Worm (Caenorhabditis elegans) whole organism, L4 larva: ENCODE measurements around the gene dars-2.

Experiments
- F26F4.8 ChIP-seq: fragments of 200-800 bp; sonication (Bioruptor generic); conservative IDR thresholded peaks from 2 replicates; pipeline ENCODE4 v1.3.6; 2022; ENCODE audit warnings: missing genetic modification characterization, missing compliant biosample characterization
- F37D6.2 ChIP-seq: sonication (generic microtip); optimal IDR thresholded peaks from 2 replicates; lab custom pipeline; 2016; ENCODE audit warnings: mild to moderate bottlenecking, missing genetic modification characterization, missing compliant biosample characterization
- F44E2.7 ChIP-seq: fragments of 200-800 bp; sonication (Bioruptor generic); IDR thresholded peaks from 2 replicates; pipeline ENCODE4 v2.1.2; 2022; ENCODE audit warnings: missing genetic modification characterization, missing compliant biosample characterization
- R02D3.7 ChIP-seq: fragments of 150-350 bp; sonication (generic microtip); optimal IDR thresholded peaks from 3 replicates; lab custom pipeline; 2014; ENCODE audit warnings: missing biosample characterization, missing genetic modification characterization
- T20F7.1 ChIP-seq: fragments of 200-800 bp; sonication (Bioruptor generic); optimal IDR thresholded peaks from 2 replicates; lab custom pipeline; 2018; ENCODE audit warnings: mild to moderate bottlenecking, missing genetic modification characterization, missing compliant biosample characterization
- ZK337.2 ChIP-seq: fragments of 200-800 bp; sonication (Bioruptor generic); IDR thresholded peaks from 2 replicates; pipeline ENCODE4 v1.3.6; 2022; ENCODE audit warnings: missing genetic modification reagents, missing genetic modification characterization, missing compliant biosample characterization
- aha-1 ChIP-seq: fragments of 150-350 bp; peaks from one replicate; lab custom pipeline; 2014; ENCODE audit warnings: missing biosample characterization, missing genetic modification characterization
- arid-1 ChIP-seq: fragments of 200-800 bp; sonication (Bioruptor generic); conservative IDR thresholded peaks from 2 replicates; pipeline ENCODE4 v1.3.6; 2022; ENCODE audit warnings: missing genetic modification reagents, missing genetic modification characterization, missing compliant biosample characterization
- attf-4 ChIP-seq: sonication (generic microtip); optimal IDR thresholded peaks from 3 replicates; lab custom pipeline; 2017; ENCODE audit warnings: missing biosample characterization, missing genetic modification characterization
- ceh-20 ChIP-seq: fragments of 200-800 bp; sonication (Bioruptor generic); IDR thresholded peaks from 2 replicates; pipeline ENCODE4 v1.3.6; 2022; ENCODE audit warnings: missing genetic modification reagents, missing genetic modification characterization, missing compliant biosample characterization
- ceh-28 ChIP-seq: fragments of 150-350 bp; optimal IDR thresholded peaks from 2 replicates; lab custom pipeline; 2014; ENCODE audit warnings: missing biosample characterization, missing genetic modification reagents, missing genetic modification characterization
- ceh-32 ChIP-seq: sonication (generic microtip); optimal IDR thresholded peaks from 2 replicates; lab custom pipeline; 2016; ENCODE audit warnings: mild to moderate bottlenecking, missing genetic modification characterization, missing compliant biosample characterization; ENCODE audit not compliant: poor library complexity
- ceh-62 ChIP-seq: sonication (generic microtip); optimal IDR thresholded peaks from 2 replicates; lab custom pipeline; 2017; ENCODE audit warnings: missing biosample characterization, missing genetic modification characterization
- ces-1 ChIP-seq: fragments of 150-350 bp; sonication (generic microtip); optimal IDR thresholded peaks from 4 replicates; lab custom pipeline; 2014; ENCODE audit warnings: missing biosample characterization, missing genetic modification reagents, missing genetic modification characterization
- ctbp-1 ChIP-seq: fragments of 200-800 bp; sonication (Bioruptor generic); IDR thresholded peaks from 2 replicates; pipeline ENCODE4 v1.3.6; 2022; ENCODE audit warnings: missing genetic modification reagents, missing genetic modification characterization, missing compliant biosample characterization
- daf-16 ChIP-seq, 3 experiments: sonication (generic microtip); optimal IDR thresholded peaks; 2 replicates each; lab custom pipeline; 2016 to 2017; ENCODE audit warnings: missing genetic modification characterization in 3 of 3, missing genetic modification reagents in 3 of 3, mild to moderate bottlenecking in 2 of 3, missing compliant biosample characterization in 2 of 3, missing biosample characterization in 1 of 3, moderate library complexity in 1 of 3
- dmd-6 ChIP-seq: fragments of 200-800 bp; sonication (Bioruptor generic); IDR thresholded peaks from 2 replicates; pipeline ENCODE4 v1.3.6; 2022; ENCODE audit warnings: missing genetic modification reagents, missing genetic modification characterization, missing compliant biosample characterization
- dmd-9 ChIP-seq: fragments of 200-800 bp; sonication (Bioruptor generic); IDR thresholded peaks from 2 replicates; pipeline ENCODE4 v1.3.6; 2022; ENCODE audit warnings: missing genetic modification reagents, missing genetic modification characterization, missing compliant biosample characterization
- fkh-10 ChIP-seq: fragments of 150-350 bp; optimal IDR thresholded peaks from 2 replicates; lab custom pipeline; 2014; ENCODE audit warnings: missing biosample characterization, missing genetic modification reagents, missing genetic modification characterization
- hif-1 ChIP-seq, 2 experiments: sonication (generic microtip); optimal IDR thresholded peaks; 2 replicates each; lab custom pipeline; 2016 to 2017; ENCODE audit warnings: missing compliant biosample characterization in 2 of 2, missing genetic modification characterization in 2 of 2, missing genetic modification reagents in 2 of 2, missing genotype in 2 of 2, mild to moderate bottlenecking in 1 of 2
- hlh-30 ChIP-seq: sonication (generic microtip); optimal IDR thresholded peaks from 2 replicates; lab custom pipeline; 2017; ENCODE audit warnings: antibody characterized with exemption, mild to moderate bottlenecking, missing genetic modification characterization, missing compliant biosample characterization; ENCODE audit not compliant: insufficient read depth
- lim-7 ChIP-seq: fragments of 200-800 bp; sonication (Bioruptor generic); IDR thresholded peaks from 2 replicates; pipeline ENCODE4 v1.3.6; 2022; ENCODE audit warnings: missing genetic modification characterization, missing compliant biosample characterization
- lin-15B ChIP-seq: fragments of 150-350 bp; sonication (generic microtip); optimal IDR thresholded peaks from 3 replicates; lab custom pipeline; 2014; ENCODE audit warnings: missing biosample characterization, missing genetic modification characterization
- lsy-2 ChIP-seq, 2 experiments: fragments of 150-350 bp in 1 of 2; sonication (generic microtip) in 1 of 2; optimal IDR thresholded peaks; 2 replicates each; lab custom pipeline; 2014 to 2017; ENCODE audit warnings: missing biosample characterization in 2 of 2, missing genetic modification characterization in 2 of 2
- mdl-1 ChIP-seq, 2 experiments: fragments of 150-350 bp in 1 of 2; sonication (generic microtip) in 1 of 2; optimal IDR thresholded peaks; 2 replicates each; lab custom pipeline; 2014 to 2017; ENCODE audit warnings: missing biosample characterization in 2 of 2, missing genetic modification characterization in 2 of 2
- mdt-29 ChIP-seq: fragments of 200-800 bp; sonication (Bioruptor generic); IDR thresholded peaks from 2 replicates; pipeline ENCODE4 v1.3.6; 2022; ENCODE audit warnings: missing genetic modification reagents, missing genetic modification characterization, missing compliant biosample characterization
- mep-1 ChIP-seq: fragments of 150-350 bp; sonication (generic microtip); optimal IDR thresholded peaks from 3 replicates; lab custom pipeline; 2014; ENCODE audit warnings: missing biosample characterization, missing genetic modification characterization
- mxl-3 ChIP-seq: fragments of 200-800 bp; sonication (Bioruptor generic); optimal IDR thresholded peaks from 2 replicates; lab custom pipeline; 2018; ENCODE audit warnings: mild to moderate bottlenecking, missing genetic modification characterization, missing compliant biosample characterization
- nhr-10 ChIP-seq: fragments of 150-350 bp; optimal IDR thresholded peaks from 2 replicates; lab custom pipeline; 2014; ENCODE audit warnings: missing biosample characterization, missing genetic modification characterization
- nhr-102 ChIP-seq: sonication (generic microtip); optimal IDR thresholded peaks from 2 replicates; lab custom pipeline; 2016; ENCODE audit warnings: mild to moderate bottlenecking, missing genetic modification characterization, moderate library complexity, missing compliant biosample characterization
- nhr-11 ChIP-seq: fragments of 150-350 bp; optimal IDR thresholded peaks from 2 replicates; lab custom pipeline; 2014; ENCODE audit warnings: missing biosample characterization, missing genetic modification characterization
- nhr-111 ChIP-seq: fragments of 200-800 bp; sonication (Bioruptor generic); optimal IDR thresholded peaks from 2 replicates; lab custom pipeline; 2018; ENCODE audit warnings: mild to moderate bottlenecking, missing genetic modification characterization, missing compliant biosample characterization
- nhr-237 ChIP-seq: sonication (generic microtip); optimal IDR thresholded peaks from 2 replicates; lab custom pipeline; 2017; ENCODE audit warnings: missing biosample characterization, missing genetic modification characterization
- nhr-25 ChIP-seq: sonication (generic microtip); optimal IDR thresholded peaks from 2 replicates; lab custom pipeline; 2017; ENCODE audit warnings: missing genetic modification characterization, mild to moderate bottlenecking, missing compliant biosample characterization, antibody characterized with exemption, moderate library complexity, borderline replicate concordance; ENCODE audit not compliant: insufficient read depth
- nhr-28 ChIP-seq: fragments of 150-350 bp; optimal IDR thresholded peaks from 2 replicates; lab custom pipeline; 2014; ENCODE audit warnings: missing biosample characterization, missing genetic modification characterization
- nhr-41 ChIP-seq: fragments of 200-800 bp; sonication (Bioruptor generic); IDR thresholded peaks from 2 replicates; pipeline ENCODE4 v1.3.6; 2022; ENCODE audit warnings: missing genetic modification reagents, missing genetic modification characterization, missing compliant biosample characterization
- nhr-42 ChIP-seq: fragments of 200-800 bp; sonication (Bioruptor generic); IDR thresholded peaks from 2 replicates; pipeline ENCODE4 v1.3.6; 2022; ENCODE audit warnings: missing genetic modification characterization, missing compliant biosample characterization
- nhr-6 ChIP-seq: fragments of 150-350 bp; optimal IDR thresholded peaks from 2 replicates; lab custom pipeline; 2014; ENCODE audit warnings: missing biosample characterization, missing genetic modification characterization
- nhr-77 ChIP-seq: fragments of 150-350 bp; optimal IDR thresholded peaks from 2 replicates; lab custom pipeline; 2014; ENCODE audit warnings: missing biosample characterization, missing genetic modification characterization
- pha-4 ChIP-seq, 2 experiments: fragments of 150-350 bp in 1 of 2; fragments of 200-800 bp in 1 of 2; sonication (Bioruptor generic) in 1 of 2; IDR thresholded peaks in 1 of 2; optimal IDR thresholded peaks in 1 of 2; 2 replicates each; pipeline versions ENCODE4 v1.3.6 to Lab custom; 2014 to 2022; ENCODE audit warnings: missing genetic modification characterization in 2 of 2, missing genetic modification reagents in 2 of 2, missing biosample characterization in 1 of 2, missing compliant biosample characterization in 1 of 2
- pqm-1 ChIP-seq: sonication (generic microtip); optimal IDR thresholded peaks from 2 replicates; lab custom pipeline; 2017; ENCODE audit warnings: missing biosample characterization, missing genetic modification characterization
- rbr-2 ChIP-seq: sonication (generic microtip); optimal IDR thresholded peaks from 2 replicates; lab custom pipeline; 2016; ENCODE audit warnings: missing genotype, missing genetic modification characterization, missing compliant biosample characterization
- set-16 ChIP-seq: fragments of 200-800 bp; sonication (Bioruptor generic); IDR thresholded peaks from 2 replicates; pipeline ENCODE4 v1.3.6; 2022; ENCODE audit warnings: missing genetic modification reagents, missing genetic modification characterization, missing compliant biosample characterization
- snpc-1.2 ChIP-seq: fragments of 200-800 bp; sonication (Bioruptor generic); IDR thresholded peaks from 2 replicates; pipeline ENCODE4 v1.3.6; 2022; ENCODE audit warnings: missing genetic modification reagents, missing genetic modification characterization, missing compliant biosample characterization
- spr-1 ChIP-seq: sonication (generic microtip); optimal IDR thresholded peaks from 2 replicates; lab custom pipeline; 2016; ENCODE audit warnings: mild to moderate bottlenecking, missing genetic modification characterization, missing compliant biosample characterization
- spr-3 ChIP-seq: fragments of 200-800 bp; sonication (Bioruptor generic); optimal IDR thresholded peaks from 2 replicates; lab custom pipeline; 2018; ENCODE audit warnings: mild to moderate bottlenecking, missing genetic modification characterization, missing compliant biosample characterization
- tra-1 ChIP-seq: fragments of 200-800 bp; sonication (Bioruptor generic); IDR thresholded peaks from 2 replicates; pipeline ENCODE4 v1.3.6; 2022; ENCODE audit warnings: missing genetic modification reagents, missing genetic modification characterization, missing compliant biosample characterization
- unc-130 ChIP-seq: sonication (generic microtip); optimal IDR thresholded peaks from 2 replicates; lab custom pipeline; 2016; ENCODE audit warnings: missing genetic modification reagents, missing genetic modification characterization, missing compliant biosample characterization
- unc-62 ChIP-seq, 3 experiments: fragments of 150-350 bp in 1 of 3; sonication (generic microtip); optimal IDR thresholded peaks in 2 of 3; peaks in 1 of 3; 1 replicate in 1 of 3; 2 replicates in 2 of 3; lab custom pipeline; 2014 to 2017; ENCODE audit warnings: missing biosample characterization in 3 of 3, missing genetic modification characterization in 3 of 3, missing genetic modification reagents in 3 of 3, missing genotype in 1 of 3

dars-2 gene

DNA sequence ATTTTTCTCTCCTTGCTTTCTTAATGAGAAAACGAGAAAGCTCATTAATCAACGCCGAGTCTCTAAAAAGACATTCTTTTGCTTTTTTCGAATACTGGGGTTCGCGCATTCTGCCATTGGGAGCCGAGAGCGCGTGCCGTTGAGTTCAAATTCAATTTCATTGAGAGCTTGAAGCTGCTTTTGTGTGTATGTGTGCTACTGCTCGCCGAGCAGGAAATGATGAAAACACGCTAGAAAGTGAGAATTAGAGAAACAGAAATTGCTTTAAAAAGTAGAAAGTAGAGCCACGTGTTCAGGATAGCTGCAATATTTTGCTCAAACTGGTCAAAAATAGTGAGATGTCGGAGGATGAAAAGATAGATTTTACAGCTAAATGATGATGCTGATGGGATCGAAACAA lies 22.9 kb upstream of the dars-2 start:
- TF ChIP-seq ceh-20 (GFP tag; lab: Robert Waterston, UW) (no peak), hlh-30 (tag; lab: Kevin White, UChicago) (peak; percentile 64), mdt-29 (GFP tag; lab: Robert Waterston, UW) (no peak), mdl-1 (tag; optimal IDR thresholded peaks at IDR 0.05; lab: Kevin White, UChicago) (peak in 1 of 2 experiments; percentile 68), nhr-41 (GFP tag; lab: Robert Waterston, UW) (no peak), nhr-11 (tag; lab: Kevin White, UChicago) (peak; percentile 2), unc-130 (GFP tag; lab: Kevin White, UChicago) (no peak), dmd-9 (GFP tag; lab: Robert Waterston, UW) (no peak), snpc-1.2 (GFP tag; lab: Robert Waterston, UW) (no peak), daf-16 (GFP tag; optimal IDR thresholded peaks at IDR 0.05; lab: Kevin White, UChicago) (peak in 1 of 2 experiments; percentile 3), daf-16 (tag; optimal IDR thresholded peaks at IDR 0.05; lab: Kevin White, UChicago) (no peak), fkh-10 (peak; percentile 94), lin-15B (tag; lab: Kevin White, UChicago) (no peak), nhr-10 (tag; lab: Kevin White, UChicago) (no peak), tra-1 (no peak), lim-7 (GFP tag; lab: Robert Waterston, UW) (no peak), ceh-62 (tag; lab: Kevin White, UChicago) (no peak), spr-3 (GFP tag; lab: Kevin White, UChicago) (no peak), F44E2.7 (GFP tag; lab: Robert Waterston, UW) (no peak), nhr-42 (GFP tag; lab: Robert Waterston, UW) (no peak), nhr-111 (no peak), nhr-77 (tag; lab: Kevin White, UChicago) (no peak), attf-4 (tag; lab: Kevin White, UChicago) (no peak), ctbp-1 (GFP tag; lab: Robert Waterston, UW) (peak; percentile 66; the same call in 1 of the 2 replicates), unc-62 (GFP tag; optimal IDR thresholded peaks at IDR 0.05 in 1 of 2; lab: Kevin White, UChicago) (no peak), unc-62 (tag; optimal IDR thresholded peaks at IDR 0.05; lab: Kevin White, UChicago) (no peak), nhr-28 (tag; lab: Kevin White, UChicago) (no peak), F26F4.8 (GFP tag; lab: Robert Waterston, UW) (no peak), F37D6.2 (tag; lab: Kevin White, UChicago) (peak; percentile 3), R02D3.7 (tag; lab: Kevin White, UChicago) (no peak), nhr-237 (tag; lab: Kevin White, UChicago) (no peak), mxl-3 (GFP tag; lab: Kevin White, UChicago) (peak; percentile 40), rbr-2 (no peak), pqm-1 (tag; lab: Kevin White, UChicago) (no peak), set-16 (no peak), mep-1 (tag; lab: Kevin White, UChicago) (peak; percentile 18), spr-1 (tag; lab: Kevin White, UChicago) (no peak), ces-1 (peak; percentile 88), T20F7.1 (no peak), nhr-25 (no peak), ceh-32 (tag; lab: Kevin White, UChicago) (peak; percentile 28), nhr-102 (tag; lab: Kevin White, UChicago) (no peak), lsy-2 (tag; optimal IDR thresholded peaks at IDR 0.05; lab: Kevin White, UChicago) (peak in 1 of 2 experiments; percentile 29), arid-1 (GFP tag; lab: Robert Waterston, UW) (no peak), aha-1 (tag; lab: Kevin White, UChicago) (peak; percentile 82), hif-1 (tag; optimal IDR thresholded peaks at IDR 0.05; lab: Kevin White, UChicago) (peak in 1 of 2 experiments; percentile 2), dmd-6 (GFP tag; lab: Robert Waterston, UW) (no peak), pha-4 (GFP tag; IDR thresholded peaks at IDR 0.05; lab: Robert Waterston, UW) (no peak), pha-4 (tag; optimal IDR thresholded peaks at IDR 0.05; lab: Kevin White, UChicago) (no peak), nhr-6 (tag; lab: Kevin White, UChicago) (no peak), ZK337.2 (no peak), ceh-28 (tag; lab: Kevin White, UChicago) (no peak)
